Fruit fly (Drosophila melanogaster) whole organism, larva: ENCODE measurements around the gene CG10352.

ENCODE experiments used
- noc ChIP-seq: fragments of 200-800 bp; sonication (Bioruptor generic); optimal IDR thresholded peaks from 3 replicates; lab custom pipeline; 2019; ENCODE audit warnings: missing biosample characterization, mild to moderate bottlenecking, missing genetic modification characterization, moderate library complexity

Gene CG10352

DNA sequence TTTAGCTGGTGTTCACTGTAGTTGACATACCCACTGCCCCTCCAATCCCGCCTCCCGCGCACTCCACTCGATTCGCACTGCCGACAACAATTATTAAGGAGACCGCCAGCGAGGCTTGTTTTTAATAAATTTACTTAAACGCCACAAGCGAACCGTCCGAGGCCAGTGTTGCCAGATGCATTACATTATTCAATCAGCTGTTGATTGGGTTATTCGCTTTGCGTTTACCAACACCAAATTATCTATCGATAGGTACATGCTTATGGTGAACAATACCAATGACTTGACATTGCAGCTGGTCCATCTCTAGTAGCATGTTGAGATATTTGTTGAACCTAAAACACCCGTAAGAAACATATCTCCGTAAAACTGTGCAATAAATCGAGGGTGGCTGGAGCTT, 10.0 kb upstream of the CG10352 start, which contains the start of the genes CG10353 and SelG:
TSS of gene CG10353 (minus strand) at position 187 of the 400 bp plus-strand sequence.
TSS of gene SelG (plus strand) at position 309 of the 400 bp plus-strand sequence.
- TF ChIP-seq noc (tag; lab: Kevin White, UChicago) = peak; percentile 32

dm6 chrX:11885356-11885755, 8.4 kb upstream of the CG10352 start:
- TF ChIP-seq noc (tag; lab: Kevin White, UChicago) = peak; percentile 64

DNA sequence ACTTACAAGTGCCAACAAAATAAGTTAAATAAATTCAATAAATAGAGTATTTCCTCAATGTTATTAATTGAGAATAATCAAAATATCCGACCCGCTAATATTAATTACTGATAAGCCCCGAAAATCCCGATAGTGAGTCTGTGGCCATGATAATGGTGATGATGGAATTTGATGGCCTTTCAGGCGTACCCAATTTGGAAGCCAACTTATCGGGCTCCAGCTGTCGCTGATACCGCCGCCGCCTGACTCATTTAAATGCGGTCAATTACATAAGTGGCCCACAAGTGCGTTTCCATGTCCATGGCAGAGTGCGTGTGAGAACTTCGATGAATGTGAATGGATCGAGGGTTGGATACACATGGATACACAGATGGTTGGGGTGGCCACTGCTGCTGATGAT, 7.2 kb upstream of the CG10352 start:
- TF ChIP-seq noc (tag; lab: Kevin White, UChicago) = no peak

DNA sequence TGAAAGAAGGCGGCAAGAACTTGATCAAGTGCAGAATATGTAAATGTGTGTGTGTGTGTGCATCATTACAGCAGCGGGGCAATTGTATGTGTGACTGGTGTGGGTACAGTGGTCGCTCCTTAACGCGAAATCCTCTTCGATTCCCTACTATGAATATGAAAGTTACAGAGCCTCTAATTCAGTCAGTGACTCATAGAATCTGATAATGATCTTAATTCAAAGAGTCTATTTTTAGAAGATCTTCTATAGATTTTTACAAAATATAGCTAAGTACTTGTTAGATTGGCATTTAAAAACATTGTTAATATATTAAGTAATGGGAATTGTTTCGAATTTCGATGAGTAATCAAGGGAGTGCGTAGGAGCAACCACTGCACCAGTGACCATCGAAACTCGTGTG, 5.5 kb upstream of the CG10352 start:
- TF ChIP-seq noc (tag; lab: Kevin White, UChicago) = no peak

- TF ChIP-seq noc (tag; lab: Kevin White, UChicago) = no peak
These were observed 4.7 kb upstream of the CG10352 start for dm6 chrX:11881686-11882085.

dm6 chrX:11875146-11875830, 1.7 kb downstream of the CG10352 start:
- peak; percentile 40 for TF ChIP-seq noc (tag; lab: Kevin White, UChicago)

DNA sequence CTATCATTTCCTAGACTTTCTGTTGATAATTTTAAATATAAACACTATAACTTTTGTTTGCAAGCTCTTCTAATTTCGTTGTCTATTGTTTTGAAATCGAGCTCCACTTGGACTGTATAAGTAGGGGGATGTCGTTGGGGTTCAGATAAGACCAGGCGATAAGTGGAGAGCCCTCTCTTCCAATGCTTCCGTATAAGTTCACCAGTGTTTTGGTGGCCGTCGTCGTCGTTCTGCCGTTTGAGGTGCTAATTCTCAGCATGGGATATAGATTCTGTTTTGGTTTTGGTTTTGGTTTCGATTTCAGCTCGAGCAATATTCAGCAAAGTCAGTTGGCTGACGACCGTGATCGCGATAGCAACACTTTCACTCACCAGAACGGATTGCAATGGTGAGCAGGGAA, 3.9 kb downstream of the CG10352 start, which contains the start of gene CG15739:
TSS of gene CG15739 (plus strand) at position 204 of the 400 bp plus-strand sequence.
- TF ChIP-seq noc (tag; lab: Kevin White, UChicago) = no peak

DNA sequence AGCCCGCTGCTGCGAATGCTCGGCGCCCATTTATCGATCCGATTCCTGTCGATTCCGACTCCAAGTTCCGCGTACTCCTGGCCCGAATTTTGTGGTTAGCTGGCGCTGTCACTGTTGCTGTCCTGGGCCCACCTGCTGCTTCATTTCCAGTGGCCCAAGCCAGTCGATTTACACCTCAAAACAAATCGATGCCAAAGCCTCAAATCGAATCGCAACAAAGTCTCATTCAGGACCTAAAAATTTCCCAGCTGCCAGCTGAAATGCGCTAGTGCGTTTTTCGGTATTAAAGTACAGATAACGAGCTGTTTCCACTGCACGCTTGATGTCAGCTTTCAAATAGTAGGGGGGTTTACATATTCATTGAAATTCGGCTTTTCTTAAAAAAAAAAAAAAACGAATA, 4.5 kb downstream of the CG10352 start, which contains the start of gene BORCS5:
TSS of gene BORCS5 (minus strand) at position 263 of the 400 bp plus-strand sequence.
- TF ChIP-seq noc (tag; lab: Kevin White, UChicago) = no peak

DNA sequence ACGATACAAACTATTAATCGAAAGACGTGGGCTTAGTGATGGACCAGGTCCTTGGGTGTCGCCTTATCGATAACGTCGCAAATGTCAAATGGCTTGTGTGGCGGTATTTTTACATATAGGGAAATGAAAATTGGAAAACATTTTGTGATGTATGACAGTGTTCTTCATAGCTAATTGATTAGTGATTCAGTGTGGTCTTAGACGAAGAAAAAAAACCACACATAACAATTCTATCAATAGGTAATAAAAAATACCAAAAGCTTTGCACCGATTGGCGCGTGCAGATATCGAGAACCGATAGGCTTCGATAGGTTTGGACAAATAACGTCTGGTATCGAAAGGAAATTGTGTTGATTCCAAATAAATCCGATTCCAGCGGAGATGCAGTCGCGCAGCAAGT, 8.1 kb downstream of the CG10352 start, which contains the start of the genes Nrd1 and CG1847:
TSS of gene Nrd1 (minus strand) at position 28 of the 400 bp plus-strand sequence.
TSS of gene CG1847 (plus strand) at position 305 of the 400 bp plus-strand sequence.
- no peak for TF ChIP-seq noc (tag; lab: Kevin White, UChicago)

DNA sequence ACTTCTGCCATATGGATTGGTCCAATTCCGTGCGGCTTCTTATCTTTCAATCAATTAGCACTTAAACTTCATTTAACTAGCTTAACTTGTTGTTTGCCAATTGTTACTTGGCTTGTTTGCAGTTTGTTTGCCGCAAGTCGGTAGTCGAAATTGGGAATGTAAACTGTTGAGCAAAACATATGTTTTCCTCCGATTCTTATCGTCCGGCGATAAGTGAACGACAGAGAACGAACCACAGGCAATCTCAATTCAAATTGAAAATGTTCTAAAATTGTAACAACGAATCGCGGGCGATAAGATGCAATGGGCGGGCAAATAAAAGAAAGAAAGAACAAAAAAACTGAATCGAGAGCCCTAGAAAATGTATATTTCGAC, 18.5 kb downstream of the CG10352 start:
- TF ChIP-seq noc (tag; lab: Kevin White, UChicago) = no peak

- peak; percentile 77 for TF ChIP-seq noc (tag; lab: Kevin White, UChicago)
These were observed 19.2 kb downstream of the CG10352 start for dm6 chrX:11857522-11858438.

DNA sequence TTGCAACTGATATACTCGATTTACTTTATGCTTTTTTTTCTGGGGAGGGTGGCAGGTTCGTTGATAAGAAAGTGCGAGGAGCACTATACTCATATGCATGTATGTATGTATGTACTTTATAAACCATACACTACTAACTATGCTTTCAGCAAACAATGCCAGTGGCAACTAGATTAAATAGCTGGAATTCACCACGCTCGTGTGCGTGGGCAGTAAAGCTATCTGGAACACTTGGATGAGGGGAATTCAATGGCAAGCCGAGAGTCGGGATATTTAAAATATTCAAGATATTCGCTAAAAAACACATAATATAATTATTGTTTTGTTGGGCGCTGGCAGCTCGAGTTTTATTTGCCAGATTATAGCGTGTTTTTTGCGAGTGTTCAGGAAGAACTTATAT, 20.1 kb downstream of the CG10352 start:
- no peak for TF ChIP-seq noc (tag; lab: Kevin White, UChicago)

- no peak for TF ChIP-seq noc (tag; lab: Kevin White, UChicago)
These were observed 21.0 kb downstream of the CG10352 start for dm6 chrX:11855950-11856349.

DNA sequence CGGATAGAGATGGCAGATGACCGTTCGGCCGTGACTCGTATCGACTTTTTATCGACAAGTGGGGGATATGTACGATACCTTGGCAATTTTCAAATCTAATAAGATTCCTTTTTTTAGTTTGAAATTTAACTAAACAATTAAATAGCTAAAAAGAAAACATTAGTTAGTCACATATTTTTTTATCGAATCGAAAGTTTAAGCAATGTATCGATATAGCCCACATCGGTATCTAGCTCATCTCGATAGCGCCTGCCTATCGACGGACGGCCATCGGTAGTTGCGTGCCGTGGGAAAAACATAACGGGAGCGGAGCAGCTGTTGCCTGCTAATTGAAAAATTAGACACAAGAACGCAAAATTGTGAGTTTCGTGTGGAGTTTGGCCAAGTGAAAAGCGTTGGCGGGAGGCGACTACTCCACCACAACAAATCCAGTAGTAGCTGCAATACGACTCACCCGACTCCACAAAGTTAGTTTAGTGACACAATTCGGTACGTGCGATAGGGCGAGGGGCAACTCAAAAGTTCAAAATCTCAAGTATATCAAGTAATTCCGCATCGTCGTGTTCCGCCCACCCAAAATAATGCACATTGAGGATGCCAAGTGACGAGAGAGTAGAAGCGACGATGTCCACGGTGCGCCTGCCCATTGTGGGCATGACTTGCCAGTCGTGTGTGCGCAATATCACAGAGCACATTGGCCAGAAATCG, 22.1 kb downstream of the CG10352 start, which contains the start of the genes CG10347 and ATP7:
TSS of gene CG10347 (minus strand) at position 174 of the 708 bp plus-strand sequence.
TSS of gene ATP7 (plus strand) at position 265 of the 708 bp plus-strand sequence.
- TF ChIP-seq noc (tag; lab: Kevin White, UChicago) = peak; percentile 30

- TF ChIP-seq noc (tag; lab: Kevin White, UChicago) = peak; percentile 31
These were observed 24.7 kb downstream of the CG10352 start, which contains the start of gene p24-1 for dm6 chrX:11852310-11852709. Gene p24-1 (minus strand): TSS chrX:11852530.
